Fruit fly (Drosophila melanogaster): Measurements from ENCODE around the gene spg.
A peak's percentile ranks its signal among the peaks of the same experiment; 100 is the strongest.

Gene spg

dm6 chr3R:28883434-28883833, 38.4 kb downstream of the spg start, which contains the start of gene Nepl21:
Gene Nepl21, plus strand, starts transcription at chr3R:28883693.
- TF ChIP-seq EcR (GFP tag; optimal IDR thresholded peaks at IDR 0.05) (no peak), CG8478 (optimal IDR thresholded peaks at IDR 0.05) (no peak), usp (GFP tag; optimal IDR thresholded peaks at IDR 0.05) (no peak), pan (optimal IDR thresholded peaks at IDR 0.05) (no peak), psq (optimal IDR thresholded peaks at IDR 0.05) (no peak), Dll (optimal IDR thresholded peaks at IDR 0.05) (no peak)

- TF ChIP-seq EcR (GFP tag; optimal IDR thresholded peaks at IDR 0.05) = no peak
- TF ChIP-seq CG8478 (optimal IDR thresholded peaks at IDR 0.05) = no peak
- no peak for TF ChIP-seq pan (optimal IDR thresholded peaks at IDR 0.05)
- peak; percentile 2 for TF ChIP-seq Dll (optimal IDR thresholded peaks at IDR 0.05)
- TF ChIP-seq usp (GFP tag; optimal IDR thresholded peaks at IDR 0.05) = no peak
- TF ChIP-seq psq (optimal IDR thresholded peaks at IDR 0.05) = no peak
These were observed 41.7 kb downstream of the spg start for dm6 chr3R:28886813-28887212.

DNA sequence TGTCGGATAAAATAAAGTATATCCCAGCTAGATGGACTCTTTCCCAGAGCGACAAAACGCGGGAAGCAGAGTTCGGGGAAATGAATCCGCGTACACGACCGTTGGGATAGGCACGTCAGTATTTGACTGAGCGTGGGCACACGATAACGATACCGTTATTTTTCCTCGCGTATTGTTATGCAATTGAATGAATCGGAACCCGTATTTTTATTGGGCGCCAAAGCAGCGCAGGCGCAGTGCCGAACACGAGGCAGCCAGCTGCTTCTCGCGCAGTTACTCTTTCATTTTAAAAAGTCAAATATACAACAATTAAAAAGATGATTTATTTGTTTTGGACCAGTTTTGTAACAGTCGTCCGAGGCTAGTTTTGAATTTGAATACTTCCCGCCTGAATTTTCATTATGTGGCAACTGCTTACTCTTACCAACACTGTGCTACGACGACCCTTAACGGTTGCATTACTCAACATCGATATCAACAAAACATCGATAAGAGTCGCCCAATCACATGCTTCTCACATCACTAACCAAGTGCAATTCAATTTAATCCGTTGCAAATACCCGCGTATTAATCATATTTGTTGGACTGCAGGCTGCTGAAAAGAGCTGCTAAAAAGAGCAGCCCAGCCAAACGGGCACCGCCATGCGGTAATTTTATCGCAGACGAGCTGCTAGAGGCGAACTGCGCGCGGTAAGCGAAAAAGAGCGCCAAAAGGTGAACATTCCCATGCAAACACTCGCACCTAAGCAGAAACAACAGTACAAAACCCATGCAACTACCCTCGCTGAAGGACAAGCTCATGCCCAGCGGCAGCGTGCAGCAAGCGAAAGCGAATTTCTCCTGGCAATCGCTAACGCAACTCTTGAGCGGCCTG, 42.7 kb downstream of the spg start, which contains the start of the genes CG33203 and Doa:
Gene CG33203 (minus strand): TSS at position 151 of the 874 bp plus-strand sequence.
Gene Doa (plus strand): TSS at position 515 of the 874 bp plus-strand sequence.
- TF ChIP-seq Dll (optimal IDR thresholded peaks at IDR 0.05) (no peak), CG8478 (optimal IDR thresholded peaks at IDR 0.05) (no peak), usp (GFP tag; optimal IDR thresholded peaks at IDR 0.05) (no peak), EcR (GFP tag; optimal IDR thresholded peaks at IDR 0.05) (no peak), pan (optimal IDR thresholded peaks at IDR 0.05) (no peak), psq (optimal IDR thresholded peaks at IDR 0.05) (no peak)

dm6 chr3R:28888561-28889426, 43.7 kb downstream of the spg start:
- peak in 1 of 2 experiments; percentile 88 for TF ChIP-seq EcR (GFP tag; optimal IDR thresholded peaks at IDR 0.05)
- no peak for TF ChIP-seq pan (optimal IDR thresholded peaks at IDR 0.05)

- TF ChIP-seq usp (GFP tag; optimal IDR thresholded peaks at IDR 0.05) = no peak
- peak; percentile 71 for TF ChIP-seq CG8478 (optimal IDR thresholded peaks at IDR 0.05)
These were observed 44.3 kb downstream of the spg start for dm6 chr3R:28889427-28889736.

dm6 chr3R:28891513-28892097, 46.5 kb downstream of the spg start:
- TF ChIP-seq EcR (GFP tag; optimal IDR thresholded peaks at IDR 0.05) = no peak
- TF ChIP-seq psq (optimal IDR thresholded peaks at IDR 0.05) = no peak
- TF ChIP-seq pan (optimal IDR thresholded peaks at IDR 0.05) = no peak
- TF ChIP-seq CG8478 (optimal IDR thresholded peaks at IDR 0.05) = no peak
- TF ChIP-seq usp (GFP tag; optimal IDR thresholded peaks at IDR 0.05) = no peak
- TF ChIP-seq Dll (optimal IDR thresholded peaks at IDR 0.05) = no peak

DNA sequence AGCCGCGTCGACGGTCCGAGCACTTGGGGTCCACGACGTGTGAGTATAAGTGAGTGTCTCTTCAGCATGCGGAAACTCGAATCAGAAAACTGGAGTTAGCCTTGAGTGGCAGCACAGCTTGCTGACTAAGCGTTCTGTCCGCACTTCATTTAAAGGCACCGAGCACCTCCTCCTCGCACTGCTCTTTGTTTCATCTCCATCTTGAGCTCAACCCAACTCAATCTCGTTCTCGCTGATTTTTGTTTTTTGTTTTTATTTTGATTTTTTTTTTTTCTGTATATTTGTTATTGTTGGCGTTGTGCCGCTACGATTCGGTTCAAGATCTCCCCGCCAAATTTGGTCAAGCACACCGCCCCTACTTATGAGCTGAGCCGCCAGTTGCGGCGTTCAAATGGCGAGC, 49.9 kb downstream of the spg start:
- TF ChIP-seq pan (optimal IDR thresholded peaks at IDR 0.05) (no peak), EcR (GFP tag; optimal IDR thresholded peaks at IDR 0.05) (no peak), Dll (optimal IDR thresholded peaks at IDR 0.05) (no peak), CG8478 (optimal IDR thresholded peaks at IDR 0.05) (no peak), psq (optimal IDR thresholded peaks at IDR 0.05) (no peak), usp (GFP tag; optimal IDR thresholded peaks at IDR 0.05) (no peak)

DNA sequence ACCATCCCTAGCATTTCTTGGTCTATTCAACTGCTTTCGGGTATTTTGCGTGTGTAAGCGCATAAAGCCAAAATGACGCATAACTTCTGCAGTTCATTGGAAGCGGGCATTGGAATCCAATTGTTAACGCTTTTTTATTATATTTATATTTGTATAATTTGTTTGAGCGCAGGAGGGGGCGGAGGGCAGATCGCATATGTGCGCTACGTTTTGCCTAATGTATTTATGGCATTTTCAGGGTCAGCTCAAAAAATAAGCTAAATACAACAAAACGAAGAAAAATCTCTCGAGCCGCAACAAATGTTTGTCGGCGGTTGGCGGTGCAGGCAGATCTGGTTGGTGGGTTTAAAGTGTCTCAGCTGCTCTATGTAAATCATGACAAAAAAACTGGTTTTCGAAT, 52.8 kb downstream of the spg start:
- TF ChIP-seq Dll (optimal IDR thresholded peaks at IDR 0.05) (no peak), psq (optimal IDR thresholded peaks at IDR 0.05) (no peak), usp (GFP tag; optimal IDR thresholded peaks at IDR 0.05) (no peak), CG8478 (optimal IDR thresholded peaks at IDR 0.05) (no peak), pan (optimal IDR thresholded peaks at IDR 0.05) (no peak), EcR (GFP tag; optimal IDR thresholded peaks at IDR 0.05) (no peak)

dm6 chr3R:28898921-28899545, 54.0 kb downstream of the spg start:
- peak; percentile 20 for TF ChIP-seq pan (optimal IDR thresholded peaks at IDR 0.05)
- no peak for TF ChIP-seq psq (optimal IDR thresholded peaks at IDR 0.05)
- no peak for TF ChIP-seq Dll (optimal IDR thresholded peaks at IDR 0.05)

DNA sequence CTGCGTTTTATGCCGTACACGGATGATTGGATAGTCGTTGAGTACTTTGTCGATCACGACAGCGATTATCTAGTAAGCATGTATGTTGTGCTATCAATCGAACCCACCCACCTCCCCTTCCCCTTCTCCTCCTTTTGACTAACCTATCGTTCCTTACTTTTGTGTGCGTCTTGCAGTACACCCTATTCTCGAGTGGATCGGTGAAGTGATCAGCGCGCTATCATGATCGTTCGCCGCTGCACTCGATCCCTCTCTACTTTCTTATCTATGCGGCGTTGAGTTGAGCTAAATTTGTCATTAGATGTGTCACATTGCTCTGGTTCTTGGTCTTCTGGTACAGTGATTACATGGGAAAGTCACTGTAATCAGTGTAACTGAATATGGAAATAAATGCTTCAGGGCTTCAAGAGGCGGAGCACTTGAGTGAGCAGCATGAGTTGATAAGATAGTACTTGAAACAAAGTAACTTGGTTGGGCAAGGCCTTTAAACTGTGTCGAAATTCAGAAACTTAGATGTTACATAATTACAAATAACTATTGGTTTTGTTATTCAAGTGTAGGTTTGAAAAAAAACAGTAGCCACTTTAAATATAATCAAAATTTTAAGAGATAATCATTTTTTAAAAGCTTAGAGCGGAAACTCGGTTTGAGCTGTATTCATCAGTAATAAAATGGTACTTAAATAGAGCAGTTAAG, 56.5 kb downstream of the spg start:
- TF ChIP-seq psq (optimal IDR thresholded peaks at IDR 0.05) (no peak), usp (GFP tag; optimal IDR thresholded peaks at IDR 0.05) (no peak), EcR (GFP tag; optimal IDR thresholded peaks at IDR 0.05) (no peak), Dll (optimal IDR thresholded peaks at IDR 0.05) (no peak), CG8478 (optimal IDR thresholded peaks at IDR 0.05) (no peak), pan (optimal IDR thresholded peaks at IDR 0.05) (no peak)

DNA sequence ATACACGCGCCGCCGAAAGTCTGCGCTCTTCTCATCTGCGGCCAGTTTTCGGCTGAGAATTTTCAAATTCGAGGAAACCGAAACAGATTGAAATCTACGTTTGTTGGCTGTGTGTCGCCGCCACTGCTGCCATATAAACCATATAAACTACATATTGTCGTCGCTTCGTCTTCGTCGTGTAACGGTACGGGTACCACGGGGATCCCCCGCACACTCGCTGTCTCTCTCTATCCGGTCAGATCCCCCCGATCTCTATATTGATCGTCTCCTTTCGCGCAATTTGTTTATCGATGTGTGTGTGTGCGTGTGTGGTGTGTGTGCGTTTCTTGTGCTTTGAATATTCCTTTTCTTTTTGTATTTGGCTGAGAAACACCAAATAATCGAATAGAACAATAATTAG, 58.3 kb downstream of the spg start:
- TF ChIP-seq pan (optimal IDR thresholded peaks at IDR 0.05) (no peak), CG8478 (optimal IDR thresholded peaks at IDR 0.05) (no peak), Dll (optimal IDR thresholded peaks at IDR 0.05) (no peak), usp (GFP tag; optimal IDR thresholded peaks at IDR 0.05) (no peak), psq (optimal IDR thresholded peaks at IDR 0.05) (no peak), EcR (GFP tag; optimal IDR thresholded peaks at IDR 0.05) (no peak)
